Worm (Caenorhabditis elegans): ENCODE measurements around the gene cpz-2.

- TF ChIP-seq K02D7.2 (tag; optimal IDR thresholded peaks at IDR 0.05) (no peak), ceh-9 (tag; optimal IDR thresholded peaks at IDR 0.05) (no peak)
Observed at ce11 chrV:13338037-13338436, 43.0 kb upstream of the cpz-2 start.

All from whole organism, late embryonic.